Worm (Caenorhabditis elegans) whole organism, L4 larva: Measurements from ENCODE around the gene nimk-1.

Experiments
- F10B5.3 ChIP-seq: sonication (generic microtip); optimal IDR thresholded peaks from 2 replicates; lab custom pipeline; 2016; ENCODE audit warnings: mild to moderate bottlenecking, missing genetic modification characterization, missing compliant biosample characterization
- F37D6.2 ChIP-seq: sonication (generic microtip); optimal IDR thresholded peaks from 2 replicates; lab custom pipeline; 2016; ENCODE audit warnings: mild to moderate bottlenecking, missing genetic modification characterization, missing compliant biosample characterization
- F49E8.2 ChIP-seq: sonication (generic microtip); optimal IDR thresholded peaks from 2 replicates; lab custom pipeline; 2016; ENCODE audit warnings: missing compliant biosample characterization, mild to moderate bottlenecking, missing genetic modification characterization, borderline replicate concordance
- T20F7.1 ChIP-seq: fragments of 200-800 bp; sonication (Bioruptor generic); optimal IDR thresholded peaks from 2 replicates; lab custom pipeline; 2018; ENCODE audit warnings: mild to moderate bottlenecking, missing genetic modification characterization, missing compliant biosample characterization
- Y48G9A.11 ChIP-seq: fragments of 200-800 bp; sonication (Bioruptor generic); IDR thresholded peaks from 2 replicates; pipeline ENCODE4 v1.3.6; 2022; ENCODE audit warnings: missing genetic modification reagents, missing genetic modification characterization, missing compliant biosample characterization
- ZK337.2 ChIP-seq: fragments of 200-800 bp; sonication (Bioruptor generic); IDR thresholded peaks from 2 replicates; pipeline ENCODE4 v1.3.6; 2022; ENCODE audit warnings: missing genetic modification reagents, missing genetic modification characterization, missing compliant biosample characterization
- aha-1 ChIP-seq: fragments of 150-350 bp; peaks from one replicate; lab custom pipeline; 2014; ENCODE audit warnings: missing biosample characterization, missing genetic modification characterization
- attf-4 ChIP-seq: sonication (generic microtip); optimal IDR thresholded peaks from 3 replicates; lab custom pipeline; 2017; ENCODE audit warnings: missing biosample characterization, missing genetic modification characterization
- ceh-20 ChIP-seq: fragments of 200-800 bp; sonication (Bioruptor generic); IDR thresholded peaks from 2 replicates; pipeline ENCODE4 v1.3.6; 2022; ENCODE audit warnings: missing genetic modification reagents, missing genetic modification characterization, missing compliant biosample characterization
- ceh-32 ChIP-seq: sonication (generic microtip); optimal IDR thresholded peaks from 2 replicates; lab custom pipeline; 2016; ENCODE audit warnings: mild to moderate bottlenecking, missing genetic modification characterization, missing compliant biosample characterization; ENCODE audit not compliant: poor library complexity
- ceh-62 ChIP-seq: sonication (generic microtip); optimal IDR thresholded peaks from 2 replicates; lab custom pipeline; 2017; ENCODE audit warnings: missing biosample characterization, missing genetic modification characterization
- ces-1 ChIP-seq: fragments of 150-350 bp; sonication (generic microtip); optimal IDR thresholded peaks from 4 replicates; lab custom pipeline; 2014; ENCODE audit warnings: missing biosample characterization, missing genetic modification reagents, missing genetic modification characterization
- dmd-6 ChIP-seq: fragments of 200-800 bp; sonication (Bioruptor generic); IDR thresholded peaks from 2 replicates; pipeline ENCODE4 v1.3.6; 2022; ENCODE audit warnings: missing genetic modification reagents, missing genetic modification characterization, missing compliant biosample characterization
- fkh-10 ChIP-seq: fragments of 150-350 bp; optimal IDR thresholded peaks from 2 replicates; lab custom pipeline; 2014; ENCODE audit warnings: missing biosample characterization, missing genetic modification reagents, missing genetic modification characterization
- hif-1 ChIP-seq, 2 experiments: sonication (generic microtip); optimal IDR thresholded peaks; 2 replicates each; lab custom pipeline; 2016 to 2017; ENCODE audit warnings: missing compliant biosample characterization in 2 of 2, missing genetic modification characterization in 2 of 2, missing genetic modification reagents in 2 of 2, missing genotype in 2 of 2, mild to moderate bottlenecking in 1 of 2
- hlh-11 ChIP-seq: fragments of 200-800 bp; sonication (Bioruptor generic); optimal IDR thresholded peaks from 2 replicates; lab custom pipeline; 2018; ENCODE audit warnings: mild to moderate bottlenecking, missing genetic modification characterization, missing compliant biosample characterization
- lin-13 ChIP-seq: fragments of 150-350 bp; optimal IDR thresholded peaks from 2 replicates; lab custom pipeline; 2014; ENCODE audit warnings: missing biosample characterization, missing genetic modification reagents, missing genetic modification characterization
- lin-29 ChIP-seq: fragments of 200-800 bp; sonication (Bioruptor generic); IDR thresholded peaks from 2 replicates; pipeline ENCODE4 v1.3.6; 2022; ENCODE audit warnings: missing genetic modification reagents, missing genetic modification characterization, missing compliant biosample characterization
- lir-3 ChIP-seq: sonication (generic microtip); optimal IDR thresholded peaks from 2 replicates; lab custom pipeline; 2016; ENCODE audit warnings: mild to moderate bottlenecking, missing genetic modification characterization, missing compliant biosample characterization
- lsy-2 ChIP-seq, 2 experiments: fragments of 150-350 bp in 1 of 2; sonication (generic microtip) in 1 of 2; optimal IDR thresholded peaks; 2 replicates each; lab custom pipeline; 2014 to 2017; ENCODE audit warnings: missing biosample characterization in 2 of 2, missing genetic modification characterization in 2 of 2
- mep-1 ChIP-seq: fragments of 150-350 bp; sonication (generic microtip); optimal IDR thresholded peaks from 3 replicates; lab custom pipeline; 2014; ENCODE audit warnings: missing biosample characterization, missing genetic modification characterization
- mxl-3 ChIP-seq: fragments of 200-800 bp; sonication (Bioruptor generic); optimal IDR thresholded peaks from 2 replicates; lab custom pipeline; 2018; ENCODE audit warnings: mild to moderate bottlenecking, missing genetic modification characterization, missing compliant biosample characterization
- nhr-10 ChIP-seq: fragments of 150-350 bp; optimal IDR thresholded peaks from 2 replicates; lab custom pipeline; 2014; ENCODE audit warnings: missing biosample characterization, missing genetic modification characterization
- nhr-102 ChIP-seq: sonication (generic microtip); optimal IDR thresholded peaks from 2 replicates; lab custom pipeline; 2016; ENCODE audit warnings: mild to moderate bottlenecking, missing genetic modification characterization, moderate library complexity, missing compliant biosample characterization
- nhr-237 ChIP-seq: sonication (generic microtip); optimal IDR thresholded peaks from 2 replicates; lab custom pipeline; 2017; ENCODE audit warnings: missing biosample characterization, missing genetic modification characterization
- nhr-28 ChIP-seq: fragments of 150-350 bp; optimal IDR thresholded peaks from 2 replicates; lab custom pipeline; 2014; ENCODE audit warnings: missing biosample characterization, missing genetic modification characterization
- nhr-41 ChIP-seq: fragments of 200-800 bp; sonication (Bioruptor generic); IDR thresholded peaks from 2 replicates; pipeline ENCODE4 v1.3.6; 2022; ENCODE audit warnings: missing genetic modification reagents, missing genetic modification characterization, missing compliant biosample characterization
- nhr-6 ChIP-seq: fragments of 150-350 bp; optimal IDR thresholded peaks from 2 replicates; lab custom pipeline; 2014; ENCODE audit warnings: missing biosample characterization, missing genetic modification characterization
- nhr-77 ChIP-seq: fragments of 150-350 bp; optimal IDR thresholded peaks from 2 replicates; lab custom pipeline; 2014; ENCODE audit warnings: missing biosample characterization, missing genetic modification characterization
- pqm-1 ChIP-seq: sonication (generic microtip); optimal IDR thresholded peaks from 2 replicates; lab custom pipeline; 2017; ENCODE audit warnings: missing biosample characterization, missing genetic modification characterization
- saeg-2 ChIP-seq: fragments of 200-800 bp; sonication (Bioruptor generic); IDR thresholded peaks from 2 replicates; pipeline ENCODE4 v1.3.6; 2022; ENCODE audit warnings: missing genetic modification reagents, missing genetic modification characterization, missing compliant biosample characterization
- unc-62 ChIP-seq, 3 experiments: fragments of 150-350 bp in 1 of 3; sonication (generic microtip); optimal IDR thresholded peaks in 2 of 3; peaks in 1 of 3; 1 replicate in 1 of 3; 2 replicates in 2 of 3; lab custom pipeline; 2014 to 2017; ENCODE audit warnings: missing biosample characterization in 3 of 3, missing genetic modification characterization in 3 of 3, missing genetic modification reagents in 3 of 3, missing genotype in 1 of 3
- zip-2 ChIP-seq: fragments of 150-350 bp; optimal IDR thresholded peaks from 2 replicates; lab custom pipeline; 2014; ENCODE audit warnings: missing biosample characterization, missing genetic modification characterization

The nimk-1 gene

DNA sequence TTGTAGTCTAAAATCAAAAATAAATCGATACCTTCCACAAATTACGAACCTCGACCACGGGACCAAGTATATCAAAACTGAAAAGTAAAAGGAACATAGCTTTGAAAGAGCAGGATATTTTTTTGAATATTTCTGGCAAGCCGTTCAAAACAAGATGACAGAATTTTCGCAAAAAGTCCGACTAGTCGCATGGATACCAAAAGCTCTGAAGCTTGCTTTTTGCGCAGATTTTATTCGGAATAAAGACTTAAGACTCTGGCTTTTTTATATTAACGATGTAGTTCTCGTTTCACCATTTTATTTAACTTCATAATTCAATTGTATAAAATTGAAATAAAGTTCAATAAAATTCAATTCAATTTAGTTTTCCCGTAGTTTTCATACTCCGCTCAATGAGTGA lies 38.0 kb downstream of the nimk-1 start, which contains the start of gene Y38E10A.2:
Y38E10A.2 (minus strand) TSS at position 101 of the 400 bp plus-strand sequence.
- no peak for TF ChIP-seq lin-13 (GFP tag; lab: Kevin White, UChicago)
- no peak for TF ChIP-seq ceh-32 (tag; lab: Kevin White, UChicago)
- TF ChIP-seq F37D6.2 (tag; lab: Kevin White, UChicago), result no peak
- no peak for TF ChIP-seq nhr-41 (GFP tag; lab: Robert Waterston, UW)
- no peak for TF ChIP-seq T20F7.1
- no peak for TF ChIP-seq zip-2 (tag; lab: Kevin White, UChicago)
- TF ChIP-seq nhr-102 (tag; lab: Kevin White, UChicago), result no peak
- TF ChIP-seq nhr-10 (tag; lab: Kevin White, UChicago), result no peak
- TF ChIP-seq lir-3 (tag; lab: Kevin White, UChicago), result no peak
- no peak for TF ChIP-seq fkh-10 (GFP tag; lab: Kevin White, UChicago)
- TF ChIP-seq hlh-11 (tag; lab: Kevin White, UChicago), result no peak
- no peak for TF ChIP-seq nhr-237 (tag; lab: Kevin White, UChicago)
- no peak for TF ChIP-seq hif-1 (tag; optimal IDR thresholded peaks at IDR 0.05; lab: Kevin White, UChicago)
- no peak for TF ChIP-seq lin-29 (GFP tag; lab: Robert Waterston, UW)
- TF ChIP-seq, all 104 proteins: peak for 0

DNA sequence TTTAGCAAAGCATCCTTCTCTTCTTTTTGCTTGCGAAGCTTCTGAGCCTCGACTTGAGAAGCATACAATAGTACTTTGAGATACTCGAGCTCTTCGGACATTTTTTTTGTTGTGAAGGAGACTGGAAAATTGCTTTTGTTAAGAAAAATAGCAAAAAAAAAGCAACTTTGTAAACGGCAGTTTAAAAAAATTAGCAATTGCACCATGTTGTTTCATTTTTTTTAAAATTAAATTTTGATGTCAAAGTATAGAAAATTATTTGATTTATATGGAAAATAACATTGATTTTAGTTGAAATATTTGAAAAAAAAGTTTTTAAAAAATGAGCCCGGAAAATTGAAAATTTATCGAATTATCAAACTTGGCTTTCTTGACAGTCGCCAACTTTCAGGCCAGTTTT lies 39.1 kb downstream of the nimk-1 start, which contains the start of gene Y38E10A.3:
Y38E10A.3 (minus strand) TSS at position 101 of the 400 bp plus-strand sequence.
- TF ChIP-seq ceh-62 (no peak), mxl-3 (GFP tag; lab: Kevin White, UChicago) (no peak), hif-1 (tag; optimal IDR thresholded peaks at IDR 0.05; lab: Kevin White, UChicago) (no peak), attf-4 (tag; lab: Kevin White, UChicago) (no peak), saeg-2 (GFP tag; lab: Robert Waterston, UW) (no peak), nhr-6 (tag; lab: Kevin White, UChicago) (no peak), Y48G9A.11 (GFP tag; lab: Robert Waterston, UW) (no peak), F49E8.2 (tag; lab: Kevin White, UChicago) (no peak), ceh-20 (GFP tag; lab: Robert Waterston, UW) (no peak), lin-13 (GFP tag; lab: Kevin White, UChicago) (no peak), nhr-41 (GFP tag; lab: Robert Waterston, UW) (no peak), nhr-237 (tag; lab: Kevin White, UChicago) (no peak), aha-1 (no peak), mep-1 (no peak), ZK337.2 (no peak)

DNA sequence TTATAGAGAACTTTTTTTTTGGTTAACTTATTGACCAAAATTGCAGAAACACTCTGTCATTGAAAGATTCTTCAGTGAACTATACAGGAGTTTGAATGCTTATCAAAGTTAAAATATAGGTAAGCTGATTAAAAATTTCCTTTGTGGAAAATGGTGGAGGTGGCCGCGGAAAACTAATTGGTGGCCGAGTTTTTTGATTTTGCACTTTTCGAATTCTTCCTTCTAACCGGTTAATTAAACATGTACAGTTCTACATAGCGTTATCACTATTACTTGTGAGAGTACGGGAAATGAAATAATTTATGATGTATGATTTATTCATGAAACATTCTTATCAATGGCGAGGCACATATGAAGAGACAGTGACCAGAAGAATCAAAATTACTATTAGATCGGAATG lies 42.2 kb downstream of the nimk-1 start, which contains the start of gene clec-8:
clec-8 (minus strand) TSS at position 308 of the 400 bp plus-strand sequence.
- peak; percentile 55 for TF ChIP-seq nhr-28 (tag; lab: Kevin White, UChicago)
- TF ChIP-seq nhr-77 (tag; lab: Kevin White, UChicago), result peak; percentile 61
- no peak for TF ChIP-seq F10B5.3 (tag; lab: Kevin White, UChicago)
- peak; percentile 48; the same call in 1 of the 2 replicates for TF ChIP-seq dmd-6
- peak; percentile 41 for TF ChIP-seq hlh-11 (tag; lab: Kevin White, UChicago)
- no peak for TF ChIP-seq lsy-2 (tag; optimal IDR thresholded peaks at IDR 0.05; lab: Kevin White, UChicago)
- TF ChIP-seq pqm-1, result peak; percentile 40

DNA sequence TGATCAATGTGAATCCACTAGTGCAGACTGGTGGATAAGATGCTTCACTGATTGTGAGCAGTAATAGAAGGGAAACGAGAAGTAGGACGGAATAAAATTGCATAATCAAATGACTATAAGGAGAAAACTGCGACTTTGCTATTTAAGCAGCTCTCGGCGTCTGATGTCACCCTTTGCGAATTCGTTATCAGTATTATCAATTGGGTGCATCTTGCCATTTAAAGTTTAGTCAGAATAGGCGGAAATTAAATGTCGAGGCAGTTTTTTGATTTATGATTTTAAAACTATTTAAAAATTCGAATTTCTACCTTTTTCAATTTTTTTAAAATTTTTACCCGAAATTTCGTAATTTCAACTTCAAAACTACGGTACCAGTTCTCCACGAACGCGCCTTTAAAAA lies 45.4 kb downstream of the nimk-1 start, which contains the start of gene clec-4:
clec-4 (minus strand) TSS at position 162 of the 400 bp plus-strand sequence.
- TF ChIP-seq pqm-1 (peak; percentile 75), dmd-6 (peak; percentile 43), nhr-6 (tag; lab: Kevin White, UChicago) (peak; percentile 63), unc-62 (GFP tag; optimal IDR thresholded peaks at IDR 0.05 in 1 of 2; lab: Kevin White, UChicago) (peak in 1 of 2 experiments; percentile 47), unc-62 (tag; optimal IDR thresholded peaks at IDR 0.05; lab: Kevin White, UChicago) (no peak), attf-4 (tag; lab: Kevin White, UChicago) (no peak), ces-1 (no peak)
